Worm (Caenorhabditis elegans) whole organism, L1 larva: ENCODE data around the gene cka-1.
A peak's percentile ranks its signal among the peaks of the same experiment; 100 is the strongest.
"Not testable (repeated sequence)": the region's sequence is repeated elsewhere in the genome, so short reads cannot be mapped to it uniquely, and the experiment has no call there.

Experiments
- C16A3.4 ChIP-seq: fragments of 150-350 bp; optimal IDR thresholded peaks from 2 replicates; lab custom pipeline; 2014; ENCODE audit warnings: missing biosample characterization, missing genetic modification characterization
- F16B12.6 ChIP-seq: fragments of 150-350 bp; optimal IDR thresholded peaks from 2 replicates; lab custom pipeline; 2014; ENCODE audit warnings: missing biosample characterization, missing genetic modification characterization
- Y116A8C.19 ChIP-seq: sonication (generic microtip); optimal IDR thresholded peaks from 2 replicates; lab custom pipeline; 2016; ENCODE audit warnings: missing compliant biosample characterization, missing genetic modification characterization, borderline replicate concordance
- aha-1 ChIP-seq: fragments of 150-350 bp; optimal IDR thresholded peaks from 2 replicates; lab custom pipeline; 2014; ENCODE audit warnings: missing biosample characterization, missing genetic modification characterization
- aly-2 ChIP-seq: fragments of 150-350 bp; optimal IDR thresholded peaks from 2 replicates; lab custom pipeline; 2014; ENCODE audit warnings: missing biosample characterization, missing genetic modification characterization
- ceh-82 ChIP-seq, 3 experiments: fragments of 150-350 bp in 1 of 3; sonication (generic microtip) in 2 of 3; optimal IDR thresholded peaks; 2 replicates each; lab custom pipeline; 2014 to 2017; ENCODE audit warnings: missing biosample characterization in 3 of 3, missing genetic modification characterization in 3 of 3
- ceh-88 ChIP-seq: fragments of 200-800 bp; sonication (Bioruptor generic); IDR thresholded peaks from 2 replicates; pipeline ENCODE4 v1.3.6; 2022; ENCODE audit warnings: missing genetic modification characterization, missing compliant biosample characterization
- ceh-90 ChIP-seq: sonication (generic microtip); optimal IDR thresholded peaks from 2 replicates; lab custom pipeline; 2016; ENCODE audit warnings: missing genetic modification characterization, missing compliant biosample characterization
- ces-1 ChIP-seq: fragments of 150-350 bp; optimal IDR thresholded peaks from 2 replicates; lab custom pipeline; 2014; ENCODE audit warnings: missing biosample characterization, missing genetic modification reagents, missing genetic modification characterization
- dsc-1 ChIP-seq: sonication (generic microtip); optimal IDR thresholded peaks from 2 replicates; lab custom pipeline; 2016; ENCODE audit warnings: mild to moderate bottlenecking, missing genetic modification characterization, missing compliant biosample characterization
- efl-1 ChIP-seq, 4 experiments: fragments of 150-350 bp; optimal IDR thresholded peaks in 3 of 4; peaks in 1 of 4; 1 replicate in 1 of 4; 2 replicates in 3 of 4; lab custom pipeline; 2014; ENCODE audit warnings: missing biosample characterization in 2 of 4, missing genetic modification characterization in 2 of 4, missing genetic modification reagents in 2 of 4
- egl-13 ChIP-seq: sonication (generic microtip); optimal IDR thresholded peaks from 2 replicates; lab custom pipeline; 2016; ENCODE audit warnings: missing genotype, missing genetic modification reagents, missing genetic modification characterization, missing compliant biosample characterization
- elt-2 ChIP-seq: sonication (generic microtip); optimal IDR thresholded peaks from 2 replicates; lab custom pipeline; 2016; ENCODE audit warnings: missing genetic modification characterization, mild to moderate bottlenecking, inconsistent platforms, missing compliant biosample characterization, missing genetic modification reagents
- elt-3 ChIP-seq, 6 experiments: fragments of 150-350 bp in 1 of 6; sonication (generic microtip); optimal IDR thresholded peaks; 2 replicates each; lab custom pipeline; 2017 to 2018; ENCODE audit warnings: missing biosample characterization in 6 of 6, missing genetic modification characterization in 6 of 6, inconsistent platforms in 1 of 6
- ets-5 ChIP-seq: fragments of 200-800 bp; sonication (Bioruptor generic); IDR thresholded peaks from 2 replicates; pipeline ENCODE4 v1.3.6; 2022; ENCODE audit warnings: missing genetic modification characterization, missing compliant biosample characterization
- fkh-8 ChIP-seq: sonication (generic microtip); optimal IDR thresholded peaks from 2 replicates; lab custom pipeline; 2016; ENCODE audit warnings: mild to moderate bottlenecking, missing genetic modification characterization, missing compliant biosample characterization
- fos-1 ChIP-seq: fragments of 150-350 bp; optimal IDR thresholded peaks from 2 replicates; lab custom pipeline; 2014; ENCODE audit warnings: missing biosample characterization, missing genetic modification characterization
- isw-1 ChIP-seq: fragments of 200-800 bp; sonication (Bioruptor generic); IDR thresholded peaks from 2 replicates; pipeline ENCODE4 v1.3.6; 2022; ENCODE audit warnings: missing genetic modification characterization, missing compliant biosample characterization
- jun-1 ChIP-seq: fragments of 150-350 bp; optimal IDR thresholded peaks from 2 replicates; lab custom pipeline; 2014; ENCODE audit warnings: missing biosample characterization, missing genetic modification reagents, missing genetic modification characterization
- lin-13 ChIP-seq: fragments of 150-350 bp; optimal IDR thresholded peaks from 2 replicates; lab custom pipeline; 2014; ENCODE audit warnings: missing biosample characterization, missing genetic modification reagents, missing genetic modification characterization
- lin-14 ChIP-seq: fragments of 200-800 bp; sonication (Bioruptor generic); optimal IDR thresholded peaks from 2 replicates; lab custom pipeline; 2018; ENCODE audit warnings: mild to moderate bottlenecking, missing genetic modification characterization, moderate library complexity, missing compliant biosample characterization
- lin-15B ChIP-seq: fragments of 150-350 bp; sonication (generic microtip); optimal IDR thresholded peaks from 3 replicates; lab custom pipeline; 2014; ENCODE audit warnings: missing biosample characterization, missing genetic modification characterization
- mdl-1 ChIP-seq, 2 experiments: fragments of 150-350 bp; optimal IDR thresholded peaks; 2 replicates each; lab custom pipeline; 2014 to 2017; ENCODE audit warnings: missing biosample characterization in 2 of 2, missing genetic modification characterization in 2 of 2, inconsistent platforms in 1 of 2
- nhr-19 ChIP-seq: fragments of 200-800 bp; sonication (Bioruptor generic); conservative IDR thresholded peaks from 2 replicates; pipeline ENCODE4 v1.3.6; 2022; ENCODE audit warnings: missing genetic modification characterization, missing compliant biosample characterization
- nhr-20 ChIP-seq: sonication (generic microtip); optimal IDR thresholded peaks from 2 replicates; lab custom pipeline; 2016; ENCODE audit warnings: mild to moderate bottlenecking, missing genetic modification characterization, missing compliant biosample characterization
- nhr-71 ChIP-seq: sonication (generic microtip); optimal IDR thresholded peaks from 2 replicates; lab custom pipeline; 2016; ENCODE audit warnings: mild to moderate bottlenecking, missing genetic modification characterization, moderate library complexity, missing compliant biosample characterization
- nhr-77 ChIP-seq: fragments of 150-350 bp; optimal IDR thresholded peaks from 2 replicates; lab custom pipeline; 2014; ENCODE audit warnings: missing biosample characterization, missing genetic modification characterization
- pag-3 ChIP-seq: sonication (generic microtip); optimal IDR thresholded peaks from 2 replicates; lab custom pipeline; 2017; ENCODE audit warnings: missing genetic modification characterization, mild to moderate bottlenecking, missing compliant biosample characterization, antibody characterized with exemption, borderline replicate concordance; ENCODE audit not compliant: insufficient read depth
- rnt-1 ChIP-seq: sonication (generic microtip); optimal IDR thresholded peaks from 2 replicates; lab custom pipeline; 2016; ENCODE audit warnings: mild to moderate bottlenecking, missing genetic modification characterization, moderate library complexity, missing compliant biosample characterization
- skn-1 ChIP-seq: fragments of 150-350 bp; optimal IDR thresholded peaks from 2 replicates; lab custom pipeline; 2014; ENCODE audit warnings: missing biosample characterization, missing genetic modification characterization
- snpc-4 ChIP-seq: fragments of 150-350 bp; optimal IDR thresholded peaks from 2 replicates; lab custom pipeline; 2014; ENCODE audit warnings: missing biosample characterization, missing genetic modification characterization
- sup-37 ChIP-seq: fragments of 200-800 bp; sonication (Bioruptor generic); optimal IDR thresholded peaks from 2 replicates; lab custom pipeline; 2018; ENCODE audit warnings: mild to moderate bottlenecking, missing genetic modification characterization, missing compliant biosample characterization
- swsn-7 ChIP-seq: sonication (generic microtip); optimal IDR thresholded peaks from 2 replicates; lab custom pipeline; 2016; ENCODE audit warnings: missing genetic modification characterization, missing compliant biosample characterization
- tlp-1 ChIP-seq: fragments of 150-350 bp; optimal IDR thresholded peaks from 2 replicates; lab custom pipeline; 2014; ENCODE audit warnings: missing biosample characterization, missing genetic modification characterization
- unc-130 ChIP-seq: fragments of 150-350 bp; optimal IDR thresholded peaks from 2 replicates; lab custom pipeline; 2017; ENCODE audit warnings: missing biosample characterization, missing genetic modification characterization, inconsistent platforms
- unc-86 ChIP-seq: sonication (generic microtip); optimal IDR thresholded peaks from 2 replicates; lab custom pipeline; 2016; ENCODE audit warnings: missing genetic modification characterization, missing compliant biosample characterization
- unc-98 ChIP-seq: fragments of 200-800 bp; sonication (Bioruptor generic); IDR thresholded peaks from 2 replicates; pipeline ENCODE4 v1.3.6; 2022; ENCODE audit warnings: missing genetic modification characterization, missing compliant biosample characterization
- xbp-1 ChIP-seq: sonication (generic microtip); optimal IDR thresholded peaks from 2 replicates; lab custom pipeline; 2016; ENCODE audit warnings: missing genetic modification characterization, missing compliant biosample characterization
- zip-4 ChIP-seq: fragments of 200-800 bp; sonication (Bioruptor generic); optimal IDR thresholded peaks from 2 replicates; lab custom pipeline; 2018; ENCODE audit warnings: mild to moderate bottlenecking, missing genetic modification characterization, moderate library complexity, missing compliant biosample characterization

The cka-1 gene

DNA sequence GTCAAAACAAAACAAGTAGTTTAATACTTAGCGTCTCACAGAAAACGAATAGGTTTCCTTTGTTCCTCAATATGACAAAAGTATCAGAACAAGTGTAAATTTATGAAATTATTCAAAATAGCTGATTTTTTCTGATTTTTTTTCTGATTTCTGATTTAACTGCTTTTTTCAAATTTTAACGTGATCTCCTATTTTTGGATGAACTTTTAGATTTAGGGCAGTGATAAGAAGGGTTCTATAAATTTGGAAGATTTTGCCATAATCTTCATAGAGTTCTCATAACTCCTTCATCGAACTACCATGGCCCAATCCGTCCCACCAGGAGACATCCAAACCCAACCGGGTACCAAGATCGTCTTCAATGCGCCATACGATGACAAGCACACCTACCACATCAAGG lies 32.3 kb upstream of the cka-1 start, which contains the start of gene msp-78:
msp-78 (plus strand) TSS at position 301 of the 400 bp plus-strand sequence.
- not testable (repeated sequence) for TF ChIP-seq nhr-77, Y116A8C.19, dsc-1 (tag; lab: Kevin White, UChicago)

- TF ChIP-seq ceh-82 (tag; optimal IDR thresholded peaks at IDR 0.05; lab: Kevin White, UChicago); fos-1 (tag; lab: Kevin White, UChicago); jun-1 (tag; lab: Kevin White, UChicago): not testable (repeated sequence)
Measured at ce11 chrIV:9767054-9767453, 29.6 kb upstream of the cka-1 start, which contains the start of gene msp-79. Gene msp-79 (minus strand): TSS chrIV:9767154.

- TF ChIP-seq swsn-7 (tag; lab: Kevin White, UChicago), result no peak
- no peak for TF ChIP-seq aly-2 (tag; lab: Kevin White, UChicago)
Measured at ce11 chrIV:9766250-9766649, 28.8 kb upstream of the cka-1 start, which contains the start of gene ssp-36. Gene ssp-36 (minus strand): TSS chrIV:9766350.

DNA sequence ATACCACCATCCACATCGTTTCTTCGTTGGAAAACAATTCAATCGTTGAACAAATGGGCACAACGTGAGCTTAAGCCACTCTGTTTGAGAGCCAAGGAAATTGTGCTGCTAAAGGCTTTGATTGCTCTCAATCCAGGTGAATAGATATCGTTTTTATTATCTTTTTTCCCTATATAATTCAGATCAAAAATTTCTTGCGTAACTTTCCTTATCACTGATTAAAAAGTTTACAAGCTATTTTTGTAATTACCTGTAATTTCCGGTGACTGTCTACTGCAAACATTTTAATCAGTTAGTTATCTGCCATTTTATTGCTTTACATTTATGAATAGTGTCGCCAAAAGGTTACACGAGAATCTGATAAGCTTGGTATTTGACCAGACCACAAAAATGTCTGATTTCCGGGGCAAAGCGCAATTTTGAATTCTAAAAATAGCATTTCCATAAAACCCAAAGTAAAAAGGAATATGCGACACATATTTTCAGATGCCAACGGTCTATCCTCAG lies 25.3 kb upstream of the cka-1 start:
- no peak for TF ChIP-seq efl-1 (optimal IDR thresholded peaks at IDR 0.05; lab: Kevin White, UChicago)
- peak in 1 of 2 experiments; percentile 90 for TF ChIP-seq efl-1 (GFP tag; optimal IDR thresholded peaks at IDR 0.05 in 1 of 2; lab: Kevin White, UChicago)
- peak; percentile 87 for TF ChIP-seq tlp-1 (tag; lab: Kevin White, UChicago)
- TF ChIP-seq pag-3 (tag; lab: Kevin White, UChicago), result no peak
- TF ChIP-seq elt-2 (tag; lab: Kevin White, UChicago), result peak; percentile 81
- TF ChIP-seq unc-98, result no peak
- TF ChIP-seq snpc-4 (tag; lab: Kevin White, UChicago), result no peak
- TF ChIP-seq ets-5, result no peak
- no peak for TF ChIP-seq zip-4 (GFP tag; lab: Kevin White, UChicago)
- TF ChIP-seq egl-13 (tag; lab: Kevin White, UChicago), result no peak
- TF ChIP-seq, all 84 proteins: peak for 3

DNA sequence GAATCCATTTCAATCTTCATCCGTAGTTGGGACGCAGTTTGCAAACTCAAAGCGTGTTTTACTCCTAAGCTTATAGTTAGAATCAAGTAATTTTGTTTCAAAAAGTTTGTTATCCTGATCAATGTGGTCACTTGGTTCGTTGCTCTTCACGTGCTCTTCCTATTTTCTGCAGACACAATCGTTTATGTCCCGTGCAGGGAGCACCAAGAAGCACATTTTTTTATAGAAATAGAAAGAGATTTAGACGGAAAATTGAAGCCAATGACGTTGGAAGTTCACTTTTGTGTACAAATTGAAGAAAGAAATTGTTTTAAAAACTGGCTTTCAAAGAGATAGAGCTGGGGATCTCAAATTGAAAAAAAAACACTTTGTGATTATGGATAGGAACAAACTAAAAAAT lies 24.3 kb upstream of the cka-1 start:
- TF ChIP-seq nhr-20 (tag; lab: Kevin White, UChicago), result peak; percentile 28
- no peak for TF ChIP-seq efl-1 (optimal IDR thresholded peaks at IDR 0.05; lab: Kevin White, UChicago)
- no peak for TF ChIP-seq efl-1 (GFP tag; optimal IDR thresholded peaks at IDR 0.05 in 1 of 2; lab: Kevin White, UChicago)
- peak; percentile 59 for TF ChIP-seq lin-14 (GFP tag; lab: Kevin White, UChicago)
- TF ChIP-seq nhr-19 (GFP tag; lab: Robert Waterston, UW), result peak; percentile 35; the same call in 1 of the 2 replicates
- no peak for TF ChIP-seq tlp-1 (tag; lab: Kevin White, UChicago)
- TF ChIP-seq rnt-1 (tag; lab: Kevin White, UChicago), result peak; percentile 29
- TF ChIP-seq elt-3 (tag; optimal IDR thresholded peaks at IDR 0.05; lab: Kevin White, UChicago), result no peak
- no peak for TF ChIP-seq isw-1 (GFP tag; lab: Robert Waterston, UW)
- TF ChIP-seq xbp-1, result no peak
- TF ChIP-seq ets-5, result no peak
- peak; percentile 15 for TF ChIP-seq dsc-1 (tag; lab: Kevin White, UChicago)
- no peak for TF ChIP-seq C16A3.4 (tag; lab: Kevin White, UChicago)
- TF ChIP-seq ceh-90, result no peak
- no peak for TF ChIP-seq ceh-88 (GFP tag; lab: Robert Waterston, UW)
- TF ChIP-seq mdl-1 (tag; optimal IDR thresholded peaks at IDR 0.05; lab: Kevin White, UChicago), result no peak
- TF ChIP-seq ces-1 (GFP tag; lab: Kevin White, UChicago), result no peak
- TF ChIP-seq sup-37, result no peak
- TF ChIP-seq lin-15B (tag; lab: Kevin White, UChicago), result no peak
- peak; percentile 4 for TF ChIP-seq fkh-8 (tag; lab: Kevin White, UChicago)
- no peak for TF ChIP-seq lin-13 (GFP tag; lab: Kevin White, UChicago)
- TF ChIP-seq unc-86 (tag; lab: Kevin White, UChicago), result no peak
- peak; percentile 55 for TF ChIP-seq nhr-71 (tag; lab: Kevin White, UChicago)
- no peak for TF ChIP-seq unc-130 (tag; lab: Kevin White, UChicago)
- no peak for TF ChIP-seq F16B12.6 (tag; lab: Kevin White, UChicago)
- no peak for TF ChIP-seq skn-1 (tag; lab: Kevin White, UChicago)
- TF ChIP-seq aha-1, result no peak
- no peak for TF ChIP-seq nhr-77 (tag; lab: Kevin White, UChicago)
- TF ChIP-seq, all 84 proteins: peak for 7
